Worm (Caenorhabditis elegans): ENCODE results near the gene ubh-3.

DNA sequence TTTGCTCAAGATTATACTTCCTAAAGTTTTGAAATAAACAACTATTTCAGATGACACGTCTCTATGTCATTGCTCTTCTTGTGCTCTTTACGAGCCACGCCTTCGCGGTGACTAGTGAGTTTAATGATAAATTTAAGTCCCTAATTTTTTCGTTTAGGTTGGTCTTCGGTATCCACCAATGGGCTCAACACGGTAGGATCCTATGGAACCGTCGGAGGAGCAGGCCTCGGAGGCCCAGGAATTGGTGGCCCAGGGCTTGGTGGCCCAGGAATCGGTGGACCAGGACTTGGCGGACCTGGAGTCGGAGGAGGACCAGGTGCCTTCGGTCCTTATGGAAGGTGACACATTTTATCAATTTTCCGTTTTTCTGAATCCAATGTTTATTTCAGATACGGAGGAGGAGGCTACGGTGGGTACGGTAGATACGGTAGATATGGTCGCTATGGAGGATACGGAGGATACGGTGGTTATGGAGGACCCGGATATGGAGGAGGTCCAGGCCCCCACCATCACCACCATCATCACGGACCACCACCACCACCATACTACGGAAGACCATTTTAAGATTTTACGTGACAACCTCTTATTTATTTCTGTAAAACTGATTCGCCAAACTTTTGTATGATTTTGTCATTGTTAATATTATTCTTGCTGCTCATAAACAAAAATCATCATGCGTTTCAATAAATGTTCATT is 11.9 kb upstream of the ubh-3 start, which contains the start of the genes F46E10.2 and F46E10.18:
- TF ChIP-seq nhr-120 (GFP tag; IDR thresholded peaks at IDR 0.05) (0 out of 2 replicates have a peak, but pooled peaks have one; percentile 46), unc-62 (GFP tag; optimal IDR thresholded peaks at IDR 0.05) (no peak), F37B4.10 (GFP tag; IDR thresholded peaks at IDR 0.05) (no peak), lin-54 (GFP tag; optimal IDR thresholded peaks at IDR 0.05) (no peak), dpl-1 (GFP tag; optimal IDR thresholded peaks at IDR 0.05) (no peak), repo-1 (tag; optimal IDR thresholded peaks at IDR 0.05) (no peak), zim-3 (tag; optimal IDR thresholded peaks at IDR 0.05) (no peak), nfya-1 (tag; optimal IDR thresholded peaks at IDR 0.05; ENCODE audit: borderline replicate concordance, insufficient read depth) (no peak), him-1 (tag; optimal IDR thresholded peaks at IDR 0.05) (no peak), T07F8.4 (tag; optimal IDR thresholded peaks at IDR 0.05) (no peak), snpc-1.3 (tag; optimal IDR thresholded peaks at IDR 0.05; ENCODE audit: insufficient read depth) (no peak)
